Fruit fly (Drosophila melanogaster) whole organism, embryonic: ENCODE data around the gene Cad89D.

Experiments used
- ATbp ChIP-seq: fragments of 200-800 bp; sonication (Bioruptor generic); optimal IDR thresholded peaks from 2 replicates; lab custom pipeline; 2017; ENCODE audit warnings: missing biosample characterization, mild to moderate bottlenecking, missing genetic modification characterization, missing genetic modification reagents
- Atf3 ChIP-seq: fragments of 200-800 bp; sonication (Bioruptor generic); optimal IDR thresholded peaks from 3 replicates; lab custom pipeline; 2016; ENCODE audit warnings: missing biosample characterization, missing genetic modification characterization
- Awh ChIP-seq: fragments of 200-800 bp; sonication (Bioruptor generic); IDR thresholded peaks from 2 replicates; pipeline ENCODE4, ENCODE4 v1.3.6; 2022; ENCODE audit warnings: missing biosample characterization, missing genetic modification characterization
- CG1024 ChIP-seq: fragments of 200-800 bp; sonication (Bioruptor generic); IDR thresholded peaks from 2 replicates; pipeline ENCODE4 v1.3.6; 2022; ENCODE audit warnings: missing biosample characterization, missing genetic modification characterization
- CG12155 ChIP-seq: fragments of 200-800 bp; sonication (Bioruptor generic); optimal IDR thresholded peaks from 3 replicates; lab custom pipeline; 2016; ENCODE audit warnings: missing biosample characterization, missing genetic modification characterization
- CG12219 ChIP-seq: fragments of 200-800 bp; sonication (Bioruptor generic); optimal IDR thresholded peaks from 3 replicates; lab custom pipeline; 2018; ENCODE audit warnings: missing biosample characterization, mild to moderate bottlenecking, missing genetic modification characterization
- CG1233 ChIP-seq: fragments of 200-800 bp; sonication (Bioruptor generic); optimal IDR thresholded peaks from 4 replicates; lab custom pipeline; 2018; ENCODE audit warnings: missing biosample characterization, mild to moderate bottlenecking, missing genetic modification characterization
- CG12659 ChIP-seq: fragments of 200-800 bp; sonication (Bioruptor generic); optimal IDR thresholded peaks from 3 replicates; lab custom pipeline; 2017; ENCODE audit warnings: mild to moderate bottlenecking, missing biosample characterization, missing genetic modification reagents, missing genetic modification characterization
- CG14050 ChIP-seq: fragments of 200-800 bp; sonication (Bioruptor generic); IDR thresholded peaks from 3 replicates; pipeline ENCODE4 v1.3.6; 2022; ENCODE audit warnings: missing biosample characterization, missing genetic modification characterization
- CG14965 ChIP-seq: fragments of 200-800 bp; sonication (Bioruptor generic); optimal IDR thresholded peaks from 2 replicates; lab custom pipeline; 2016; ENCODE audit warnings: missing biosample characterization, missing genetic modification characterization, borderline replicate concordance
- CG15073 ChIP-seq: fragments of 200-800 bp; sonication (Bioruptor generic); optimal IDR thresholded peaks from 2 replicates; lab custom pipeline; 2016; ENCODE audit warnings: missing biosample characterization, missing genetic modification characterization
- CG17612 ChIP-seq: fragments of 200-800 bp; sonication (Bioruptor generic); IDR thresholded peaks from 2 replicates; pipeline ENCODE4 v1.3.6; 2022; ENCODE audit warnings: missing biosample characterization, missing genetic modification characterization
- CG2199 ChIP-seq: fragments of 200-800 bp; sonication (Bioruptor generic); IDR thresholded peaks from 3 replicates; pipeline ENCODE4 v1.3.6; 2022; ENCODE audit warnings: missing biosample characterization, missing genetic modification characterization
- CG3065 ChIP-seq: fragments of 200-800 bp; sonication (Bioruptor generic); optimal IDR thresholded peaks from 2 replicates; lab custom pipeline; 2016; ENCODE audit warnings: missing biosample characterization, missing genetic modification characterization
- CG31365 ChIP-seq: fragments of 200-800 bp; sonication (Bioruptor generic); optimal IDR thresholded peaks from 2 replicates; lab custom pipeline; 2018; ENCODE audit warnings: missing biosample characterization, mild to moderate bottlenecking, missing genetic modification characterization
- CG31388 ChIP-seq: fragments of 200-800 bp; sonication (Bioruptor generic); optimal IDR thresholded peaks from 2 replicates; lab custom pipeline; 2016; ENCODE audit warnings: missing biosample characterization, missing genetic modification characterization
- CG5180 ChIP-seq: fragments of 200-800 bp; sonication (Bioruptor generic); optimal IDR thresholded peaks from 3 replicates; lab custom pipeline; 2017; ENCODE audit warnings: missing biosample characterization, missing genetic modification characterization, mild to moderate bottlenecking, moderate library complexity, missing genetic modification reagents
- CG7839 ChIP-seq: fragments of 200-800 bp; sonication (Bioruptor generic); optimal IDR thresholded peaks from 3 replicates; lab custom pipeline; 2018; ENCODE audit warnings: missing biosample characterization, mild to moderate bottlenecking, missing genetic modification characterization, moderate library complexity
- CG8765 ChIP-seq: fragments of 200-800 bp; sonication (Bioruptor generic); IDR thresholded peaks from 2 replicates; pipeline ENCODE4 v1.3.6; 2022; ENCODE audit warnings: missing biosample characterization, missing genetic modification characterization
- CG9437 ChIP-seq: fragments of 200-800 bp; sonication (Bioruptor generic); optimal IDR thresholded peaks from 2 replicates; lab custom pipeline; 2018; ENCODE audit warnings: missing biosample characterization, mild to moderate bottlenecking, missing genetic modification characterization
- Chrac-16 ChIP-seq: fragments of 200-800 bp; sonication (Bioruptor generic); optimal IDR thresholded peaks from 3 replicates; lab custom pipeline; 2016; ENCODE audit warnings: missing biosample characterization, missing genetic modification characterization
- Dll ChIP-seq: fragments of 200-800 bp; sonication (Bioruptor generic); IDR thresholded peaks from 4 replicates; pipeline ENCODE4 v1.3.6; 2022; ENCODE audit warnings: missing biosample characterization, missing genetic modification characterization; ENCODE audit not compliant: partially characterized antibody
- Elba2 ChIP-seq: fragments of 200-800 bp; sonication (Bioruptor generic); optimal IDR thresholded peaks from 3 replicates; lab custom pipeline; 2016; ENCODE audit warnings: missing biosample characterization, missing genetic modification characterization
- Ets97D ChIP-seq: fragments of 200-800 bp; sonication (Bioruptor generic); optimal IDR thresholded peaks from 3 replicates; lab custom pipeline; 2016; ENCODE audit warnings: missing biosample characterization, missing genetic modification characterization
- Fer2 ChIP-seq: fragments of 200-800 bp; sonication (Bioruptor generic); optimal IDR thresholded peaks from 2 replicates; lab custom pipeline; 2018; ENCODE audit warnings: missing biosample characterization, mild to moderate bottlenecking, missing genetic modification characterization, moderate library complexity
- GATAe ChIP-seq: fragments of 200-800 bp; sonication (Bioruptor generic); conservative IDR thresholded peaks from 2 replicates; pipeline ENCODE4 v1.3.6; 2022; ENCODE audit warnings: missing biosample characterization, missing genetic modification characterization
- Gug ChIP-seq: fragments of 200-800 bp; sonication (Bioruptor generic); IDR thresholded peaks from 4 replicates; pipeline ENCODE4 v1.3.6; 2022; ENCODE audit warnings: missing biosample characterization, missing genetic modification characterization
- Hr39 ChIP-seq: fragments of >200 bp; optimal IDR thresholded peaks from 2 replicates; lab custom pipeline; 2017
- Neu2 ChIP-seq: fragments of 200-800 bp; sonication (Bioruptor generic); optimal IDR thresholded peaks from 3 replicates; lab custom pipeline; 2016; ENCODE audit warnings: missing biosample characterization, missing genetic modification characterization, borderline replicate concordance
- Nf-YB ChIP-seq: fragments of 200-800 bp; sonication (Bioruptor generic); optimal IDR thresholded peaks from 3 replicates; lab custom pipeline; 2019; ENCODE audit warnings: missing biosample characterization, mild to moderate bottlenecking, missing genetic modification characterization, moderate library complexity
- Oaz ChIP-seq: fragments of 200-800 bp; sonication (Bioruptor generic); IDR thresholded peaks from 2 replicates; pipeline ENCODE4 v1.3.6; 2022; ENCODE audit warnings: missing biosample characterization, missing genetic modification characterization
- Oli ChIP-seq: fragments of 200-800 bp; sonication (Bioruptor generic); optimal IDR thresholded peaks from 2 replicates; lab custom pipeline; 2018; ENCODE audit warnings: missing biosample characterization, mild to moderate bottlenecking, missing genetic modification characterization, moderate library complexity
- Poxn ChIP-seq: fragments of 200-800 bp; sonication (Bioruptor generic); IDR thresholded peaks from 2 replicates; pipeline ENCODE4 v1.3.6; 2022; ENCODE audit warnings: missing biosample characterization, missing genetic modification characterization
- Sry-δ ChIP-seq: fragments of 200-800 bp; sonication (Bioruptor generic); optimal IDR thresholded peaks from 2 replicates; lab custom pipeline; 2016; ENCODE audit warnings: missing biosample characterization, missing genetic modification characterization
- Tbp ChIP-seq: fragments of >200 bp; optimal IDR thresholded peaks from 2 replicates; lab custom pipeline; 2018; ENCODE audit warnings: missing biosample characterization, missing genetic modification characterization
- ab ChIP-seq: fragments of 200-800 bp; sonication (Bioruptor generic); optimal IDR thresholded peaks from 2 replicates; lab custom pipeline; 2016; ENCODE audit warnings: missing biosample characterization, missing genetic modification characterization
- ac ChIP-seq: fragments of 200-800 bp; sonication (Bioruptor generic); optimal IDR thresholded peaks from 3 replicates; lab custom pipeline; 2017; ENCODE audit warnings: missing biosample characterization, mild to moderate bottlenecking, missing genetic modification characterization
- cad ChIP-seq: fragments of >200 bp; optimal IDR thresholded peaks from 2 replicates; lab custom pipeline; 2017; ENCODE audit warnings: missing biosample characterization, missing genetic modification characterization
- chm ChIP-seq: fragments of 200-800 bp; sonication (Bioruptor generic); IDR thresholded peaks from 2 replicates; pipeline ENCODE4 v1.3.6; 2022; ENCODE audit warnings: missing biosample characterization, missing genetic modification characterization
- croc ChIP-seq: fragments of 200-800 bp; sonication (Bioruptor generic); conservative IDR thresholded peaks from 3 replicates; pipeline ENCODE4 v1.3.6; 2022; ENCODE audit warnings: missing biosample characterization, missing genetic modification characterization
- crp ChIP-seq, 2 experiments: fragments of 200-800 bp; sonication (Bioruptor generic); optimal IDR thresholded peaks; 2 replicates in 1 of 2; 3 replicates in 1 of 2; lab custom pipeline; 2017; ENCODE audit warnings: missing biosample characterization in 2 of 2, missing genetic modification characterization in 2 of 2, mild to moderate bottlenecking in 1 of 2, moderate library complexity in 1 of 2
- disco-r ChIP-seq: fragments of 200-800 bp; sonication (Bioruptor generic); optimal IDR thresholded peaks from 2 replicates; lab custom pipeline; 2016; ENCODE audit warnings: missing biosample characterization, missing genetic modification characterization
- fd102C ChIP-seq: fragments of 200-800 bp; sonication (Bioruptor generic); optimal IDR thresholded peaks from 2 replicates; lab custom pipeline; 2018; ENCODE audit warnings: missing biosample characterization, mild to moderate bottlenecking, missing genetic modification characterization, moderate library complexity
- insv ChIP-seq, 2 experiments: fragments of 200-800 bp; sonication (Bioruptor generic); optimal IDR thresholded peaks; 3 replicates each; lab custom pipeline; 2016 to 2018; ENCODE audit warnings: missing biosample characterization in 2 of 2, missing genetic modification characterization in 2 of 2
- inv ChIP-seq: fragments of 200-800 bp; sonication (Bioruptor generic); IDR thresholded peaks from 2 replicates; pipeline ENCODE4 v1.3.6; 2022; ENCODE audit warnings: missing biosample characterization, missing genetic modification characterization; ENCODE audit not compliant: partially characterized antibody
- onecut ChIP-seq: fragments of 200-800 bp; sonication (Bioruptor generic); IDR thresholded peaks from 2 replicates; pipeline ENCODE4 v1.3.6; 2022; ENCODE audit warnings: missing biosample characterization, missing genetic modification characterization
- pho ChIP-seq: fragments of 200-800 bp; sonication (Bioruptor generic); optimal IDR thresholded peaks from 2 replicates; lab custom pipeline; 2016; ENCODE audit warnings: missing biosample characterization, missing genetic modification characterization
- rib ChIP-seq: fragments of 200-800 bp; sonication (Bioruptor generic); IDR thresholded peaks from 2 replicates; pipeline ENCODE4 v1.3.6; 2022; ENCODE audit warnings: missing biosample characterization, missing genetic modification characterization
- sna ChIP-seq: fragments of 200-800 bp; sonication (Bioruptor generic); IDR thresholded peaks from 2 replicates; pipeline ENCODE4 v1.3.6; 2022; ENCODE audit warnings: missing biosample characterization, missing genetic modification characterization; ENCODE audit not compliant: partially characterized antibody
- stc ChIP-seq: fragments of 200-800 bp; sonication (Bioruptor generic); IDR thresholded peaks from 2 replicates; pipeline ENCODE4 v1.3.6; 2022; ENCODE audit warnings: missing biosample characterization, missing genetic modification characterization
- tgo ChIP-seq: fragments of 200-800 bp; sonication (Bioruptor generic); IDR thresholded peaks from 3 replicates; pipeline ENCODE4 v1.3.6; 2022; ENCODE audit warnings: missing biosample characterization, missing genetic modification characterization
- tll ChIP-seq, 2 experiments: fragments of 200-800 bp in 1 of 2; fragments of >200 bp in 1 of 2; sonication (Bioruptor generic) in 1 of 2; optimal IDR thresholded peaks; 2 replicates each; lab custom pipeline; 2017 to 2019; ENCODE audit warnings: missing biosample characterization in 2 of 2, missing genetic modification characterization in 2 of 2, mild to moderate bottlenecking in 1 of 2, moderate library complexity in 1 of 2
- wdn ChIP-seq: fragments of 200-800 bp; sonication (Bioruptor generic); IDR thresholded peaks from 2 replicates; pipeline ENCODE4 v1.3.6; 2022; ENCODE audit warnings: missing biosample characterization, missing genetic modification characterization

Cad89D gene

dm6 chr3R:16469501-16470263 lies 25.5 kb downstream of the Cad89D start, which contains the start of the genes CG42232 and CSN5 (continued):
- peak; percentile 32 for TF ChIP-seq Ets97D
- TF ChIP-seq fd102C (GFP tag; lab: Kevin White, UChicago): no peak
- peak; percentile 32; the same call in 1 of the 2 replicates for TF ChIP-seq CG1024 (GFP tag; lab: Robert Waterston, UW)
- TF ChIP-seq inv: no peak
- TF ChIP-seq CG5180: no peak
- peak; percentile 39; the same call in 1 of the 3 replicates for TF ChIP-seq tgo
- TF ChIP-seq Fer2 (tag; lab: Kevin White, UChicago): peak; percentile 47
- no peak for TF ChIP-seq Neu2 (GFP tag; lab: Kevin White, UChicago)
- TF ChIP-seq CG14050 (GFP tag; lab: Robert Waterston, UW): no peak
- TF ChIP-seq ac: no peak
- no peak for TF ChIP-seq Atf3 (GFP tag; lab: Kevin White, UChicago)
- no peak for TF ChIP-seq onecut
- TF ChIP-seq CG12659 (GFP tag; lab: Kevin White, UChicago): peak; percentile 73
- TF ChIP-seq crp (GFP tag; optimal IDR thresholded peaks at IDR 0.05; lab: Kevin White, UChicago): peak in 1 of 2 experiments; percentile 20
- TF ChIP-seq Dll: peak; percentile 74
- TF ChIP-seq Awh (GFP tag; lab: Robert Waterston, UW): no peak
- no peak for TF ChIP-seq CG14965 (GFP tag; lab: Kevin White, UChicago)
- no peak for TF ChIP-seq Tbp (GFP tag; lab: Kevin White, UChicago)
- TF ChIP-seq CG1233 (GFP tag; lab: Kevin White, UChicago): no peak
- TF ChIP-seq Gug (GFP tag; lab: Robert Waterston, UW): no peak; the same call in 3 of the 4 replicates
- TF ChIP-seq CG7839 (tag; lab: Kevin White, UChicago): no peak
- no peak for TF ChIP-seq CG31365 (tag; lab: Kevin White, UChicago)
- no peak for TF ChIP-seq Poxn
- no peak for TF ChIP-seq ab (GFP tag; lab: Kevin White, UChicago)
- TF ChIP-seq insv (GFP tag; optimal IDR thresholded peaks at IDR 0.05; lab: Kevin White, UChicago): peak in 1 of 2 experiments; percentile 4
- no peak for TF ChIP-seq ATbp
- TF ChIP-seq CG12219: no peak
- TF ChIP-seq sna: no peak
- TF ChIP-seq Sry-δ (GFP tag; lab: Kevin White, UChicago): peak; percentile 66
- no peak for TF ChIP-seq GATAe (GFP tag; lab: Robert Waterston, UW)
- no peak for TF ChIP-seq CG8765 (GFP tag; lab: Robert Waterston, UW)
- TF ChIP-seq cad (GFP tag; lab: Kevin White, UChicago): no peak
- no peak for TF ChIP-seq CG2199 (GFP tag; lab: Robert Waterston, UW)
- TF ChIP-seq rib (GFP tag; lab: Robert Waterston, UW): 0 out of 2 replicates have a peak, but pooled peaks have one; percentile 30
- TF ChIP-seq Nf-YB (GFP tag; lab: Kevin White, UChicago): no peak
- no peak for TF ChIP-seq Oli
- TF ChIP-seq chm (GFP tag; lab: Robert Waterston, UW): no peak
- 0 out of 2 replicates have a peak, but pooled peaks have one; percentile 33 for TF ChIP-seq stc
- TF ChIP-seq CG15073: no peak
- no peak for TF ChIP-seq wdn (GFP tag; lab: Robert Waterston, UW)

dm6 chr3R:16468556-16468955 lies 26.7 kb downstream of the Cad89D start:
- no peak for TF ChIP-seq disco-r (GFP tag; lab: Kevin White, UChicago)
- no peak for TF ChIP-seq CG31388
- TF ChIP-seq Elba2 (GFP tag; lab: Kevin White, UChicago): peak; percentile 58
- no peak for TF ChIP-seq croc (GFP tag; lab: Robert Waterston, UW)
- TF ChIP-seq pho: no peak
- no peak for TF ChIP-seq Hr39
- no peak for TF ChIP-seq CG17612
- TF ChIP-seq tll (GFP tag; optimal IDR thresholded peaks at IDR 0.05; lab: Kevin White, UChicago): peak in 1 of 2 experiments; percentile 29
- no peak for TF ChIP-seq Oaz (GFP tag; lab: Robert Waterston, UW)
- no peak for TF ChIP-seq CG9437
- TF ChIP-seq CG12155: no peak
- no peak for TF ChIP-seq Chrac-16 (GFP tag; lab: Kevin White, UChicago)
- TF ChIP-seq CG3065 (GFP tag; lab: Kevin White, UChicago): no peak
